Worm (Caenorhabditis elegans): Measurements from ENCODE around the gene C46C2.2.
"Not testable (repeated sequence)": the region's sequence is repeated elsewhere in the genome, so short reads cannot be mapped to it uniquely, and the experiment has no call there.

Gene C46C2.2

ce11 chrIV:9245423-9245822, 27.9 kb downstream of the C46C2.2 start, which contains the start of gene Y11D7A.5:
TSS of gene Y11D7A.5 (minus strand) at chrIV:9245523.
- no peak for TF ChIP-seq zag-1 (tag; optimal IDR thresholded peaks at IDR 0.05)
- TF ChIP-seq elt-1 (tag; optimal IDR thresholded peaks at IDR 0.05): no peak
- TF ChIP-seq ceh-28 (tag; optimal IDR thresholded peaks at IDR 0.05): no peak
- no peak for TF ChIP-seq ZK546.5 (tag; optimal IDR thresholded peaks at IDR 0.05)
- no peak for TF ChIP-seq nhr-25 (tag; optimal IDR thresholded peaks at IDR 0.05)
- TF ChIP-seq unc-39 (tag; optimal IDR thresholded peaks at IDR 0.05): no peak
- no peak for TF ChIP-seq ceh-16 (tag; optimal IDR thresholded peaks at IDR 0.05)
- no peak for TF ChIP-seq nhr-77 (tag; optimal IDR thresholded peaks at IDR 0.05)
- no peak for TF ChIP-seq lin-39 (tag; optimal IDR thresholded peaks at IDR 0.05)
- TF ChIP-seq elt-3 (tag; optimal IDR thresholded peaks at IDR 0.05): no peak
- TF ChIP-seq jun-1 (tag; optimal IDR thresholded peaks at IDR 0.05): no peak
- no peak for TF ChIP-seq fos-1 (tag; optimal IDR thresholded peaks at IDR 0.05)
- no peak for TF ChIP-seq unc-62 (GFP tag; optimal IDR thresholded peaks at IDR 0.05)
- no peak for TF ChIP-seq nhr-237 (tag; optimal IDR thresholded peaks at IDR 0.05)
- no peak for TF ChIP-seq lsy-12 (tag; optimal IDR thresholded peaks at IDR 0.05)
- no peak for TF ChIP-seq nhr-28 (tag; optimal IDR thresholded peaks at IDR 0.05)
- TF ChIP-seq fkh-10 (GFP tag; optimal IDR thresholded peaks at IDR 0.05): no peak
- no peak for TF ChIP-seq daf-12 (tag; optimal IDR thresholded peaks at IDR 0.05)
- no peak for TF ChIP-seq nhr-12 (tag; optimal IDR thresholded peaks at IDR 0.05)

- not testable (repeated sequence) for TF ChIP-seq ztf-11, hmg-11, snpc-4 (tag; optimal IDR thresholded peaks at IDR 0.05)
Observed at ce11 chrIV:9249219-9249618, 31.7 kb downstream of the C46C2.2 start, which contains the start of gene Y11D7A.7. TSS of gene Y11D7A.7 (plus strand) at chrIV:9249519.

ce11 chrIV:9251079-9251478, 33.6 kb downstream of the C46C2.2 start, which contains the start of gene Y11D7A.8:
TSS of gene Y11D7A.8 (plus strand) at chrIV:9251379.
- no peak for TF ChIP-seq nhr-25 (tag; optimal IDR thresholded peaks at IDR 0.05)
- no peak for TF ChIP-seq daf-12 (tag; optimal IDR thresholded peaks at IDR 0.05)
- no peak for TF ChIP-seq nhr-76 (tag; optimal IDR thresholded peaks at IDR 0.05)
- TF ChIP-seq unc-39 (tag; optimal IDR thresholded peaks at IDR 0.05): no peak
- no peak for TF ChIP-seq mml-1 (tag; optimal IDR thresholded peaks at IDR 0.05)
- no peak for TF ChIP-seq ceh-82 (tag; optimal IDR thresholded peaks at IDR 0.05)
- TF ChIP-seq nhr-67 (tag; optimal IDR thresholded peaks at IDR 0.05): no peak
- no peak for TF ChIP-seq egl-5 (tag; optimal IDR thresholded peaks at IDR 0.05)
- TF ChIP-seq ceh-9 (tag; optimal IDR thresholded peaks at IDR 0.05): no peak
- no peak for TF ChIP-seq fos-1 (tag; optimal IDR thresholded peaks at IDR 0.05)
- no peak for TF ChIP-seq R02D3.7 (tag; optimal IDR thresholded peaks at IDR 0.05)
- TF ChIP-seq mdl-1 (tag; optimal IDR thresholded peaks at IDR 0.05): no peak

- TF ChIP-seq mdl-1 (tag; optimal IDR thresholded peaks at IDR 0.05): no peak
- no peak for TF ChIP-seq fkh-10 (GFP tag; optimal IDR thresholded peaks at IDR 0.05)
- no peak for TF ChIP-seq ceh-16 (tag; optimal IDR thresholded peaks at IDR 0.05)
- TF ChIP-seq nhr-237 (tag; optimal IDR thresholded peaks at IDR 0.05): no peak
- no peak for TF ChIP-seq aly-2 (tag; optimal IDR thresholded peaks at IDR 0.05)
- TF ChIP-seq unc-39 (tag; optimal IDR thresholded peaks at IDR 0.05): no peak
- TF ChIP-seq lin-39 (tag; optimal IDR thresholded peaks at IDR 0.05): no peak
- no peak for TF ChIP-seq ceh-9 (tag; optimal IDR thresholded peaks at IDR 0.05)
Observed at ce11 chrIV:9256017-9256416, 38.5 kb downstream of the C46C2.2 start, which contains the start of gene Y11D7A.9. TSS of gene Y11D7A.9 (minus strand) at chrIV:9256117.

ce11 chrIV:9256865-9257264, 39.3 kb downstream of the C46C2.2 start:
- TF ChIP-seq tbx-2 (tag; optimal IDR thresholded peaks at IDR 0.05) (no peak), daf-12 (tag; optimal IDR thresholded peaks at IDR 0.05) (no peak), nhr-12 (tag; optimal IDR thresholded peaks at IDR 0.05) (no peak), lsy-12 (tag; optimal IDR thresholded peaks at IDR 0.05) (no peak), mml-1 (tag; optimal IDR thresholded peaks at IDR 0.05) (no peak)

- TF ChIP-seq nhr-25 (tag; optimal IDR thresholded peaks at IDR 0.05) (peak; percentile 56), nhr-43 (tag; optimal IDR thresholded peaks at IDR 0.05; ENCODE audit: poor library complexity, severe bottlenecking) (peak; percentile 52), fos-1 (tag; optimal IDR thresholded peaks at IDR 0.05) (no peak), unc-62 (GFP tag; optimal IDR thresholded peaks at IDR 0.05) (no peak), ama-1 (optimal IDR thresholded peaks at IDR 0.05) (peak; percentile 89), tbx-2 (tag; optimal IDR thresholded peaks at IDR 0.05) (peak; percentile 13), nhr-67 (tag; optimal IDR thresholded peaks at IDR 0.05) (no peak), nhr-23 (tag; optimal IDR thresholded peaks at IDR 0.05) (peak; percentile 14)
Observed at ce11 chrIV:9258547-9258946, 41.0 kb downstream of the C46C2.2 start.
